Fruit fly (Drosophila melanogaster) whole organism, prepupa: ENCODE results near the gene Drgx.

Experiments
- CG10631 ChIP-seq: fragments of 200-800 bp; sonication (Bioruptor generic); optimal IDR thresholded peaks from 2 replicates; lab custom pipeline; 2016; ENCODE audit warnings: missing biosample characterization, missing genetic modification characterization
- CG10669 ChIP-seq: fragments of 200-800 bp; sonication (Bioruptor generic); optimal IDR thresholded peaks from 3 replicates; lab custom pipeline; 2018; ENCODE audit warnings: missing biosample characterization, mild to moderate bottlenecking, missing genetic modification characterization, moderate library complexity
- CG15336 ChIP-seq: fragments of 200-800 bp; sonication (Bioruptor generic); IDR thresholded peaks from 2 replicates; pipeline ENCODE4 v1.3.6; 2022; ENCODE audit warnings: missing biosample characterization, missing genetic modification characterization
- CG3032 ChIP-seq: fragments of 200-800 bp; optimal IDR thresholded peaks from 2 replicates; lab custom pipeline; 2019; ENCODE audit warnings: missing biosample characterization, mild to moderate bottlenecking, missing genetic modification characterization, moderate library complexity
- CG31627 ChIP-seq: fragments of 200-800 bp; sonication (Bioruptor generic); optimal IDR thresholded peaks from 3 replicates; lab custom pipeline; 2016; ENCODE audit warnings: missing biosample characterization, missing genetic modification characterization
- CG32006 ChIP-seq: fragments of 200-800 bp; sonication (Bioruptor generic); optimal IDR thresholded peaks from 3 replicates; lab custom pipeline; 2017; ENCODE audit warnings: missing biosample characterization, mild to moderate bottlenecking, missing genetic modification characterization
- CG3919 ChIP-seq: fragments of 200-800 bp; sonication (Bioruptor generic); optimal IDR thresholded peaks from 3 replicates; lab custom pipeline; 2016; ENCODE audit warnings: missing biosample characterization, missing genetic modification characterization
- CG4318 ChIP-seq: fragments of 200-800 bp; sonication (Bioruptor generic); optimal IDR thresholded peaks from 3 replicates; lab custom pipeline; 2017; ENCODE audit warnings: missing biosample characterization, mild to moderate bottlenecking, missing genetic modification characterization
- CG6163 ChIP-seq: fragments of 200-800 bp; sonication (Bioruptor generic); IDR thresholded peaks from 3 replicates; pipeline ENCODE4 v1.3.6; 2022; ENCODE audit warnings: missing biosample characterization, missing genetic modification characterization
- CG6276 ChIP-seq: fragments of 200-800 bp; sonication (Bioruptor generic); optimal IDR thresholded peaks from 2 replicates; lab custom pipeline; 2017; ENCODE audit warnings: missing biosample characterization, mild to moderate bottlenecking, missing genetic modification characterization
- CG7368 ChIP-seq: fragments of 200-800 bp; sonication (Bioruptor generic); optimal IDR thresholded peaks from 3 replicates; lab custom pipeline; 2016; ENCODE audit warnings: missing biosample characterization, missing genetic modification characterization
- CG8119 ChIP-seq: fragments of 200-800 bp; sonication (Bioruptor generic); IDR thresholded peaks from 3 replicates; pipeline ENCODE4 v1.3.6; 2022; ENCODE audit warnings: missing biosample characterization, missing genetic modification characterization
- CG8632 ChIP-seq: fragments of 200-800 bp; sonication (Bioruptor generic); optimal IDR thresholded peaks from 3 replicates; lab custom pipeline; 2016; ENCODE audit warnings: missing biosample characterization, missing genetic modification characterization
- CG9139 ChIP-seq: fragments of 200-800 bp; sonication (Bioruptor generic); optimal IDR thresholded peaks from 3 replicates; lab custom pipeline; 2017; ENCODE audit warnings: missing biosample characterization, mild to moderate bottlenecking, missing genetic modification characterization
- Eip78C ChIP-seq: fragments of 200-800 bp; sonication (Bioruptor generic); peaks from one replicate; lab custom pipeline; 2016; ENCODE audit warnings: missing biosample characterization, missing genetic modification characterization
- Eip93F ChIP-seq: fragments of 200-800 bp; sonication (Bioruptor generic); optimal IDR thresholded peaks from 2 replicates; lab custom pipeline; 2016; ENCODE audit warnings: missing biosample characterization, mild to moderate bottlenecking, missing genetic modification characterization
- Ets21C ChIP-seq: fragments of 200-800 bp; sonication (Bioruptor generic); optimal IDR thresholded peaks from 3 replicates; lab custom pipeline; 2016; ENCODE audit warnings: missing biosample characterization, missing genetic modification characterization
- Ets96B ChIP-seq: fragments of 200-800 bp; optimal IDR thresholded peaks from 2 replicates; lab custom pipeline; 2019; ENCODE audit warnings: missing biosample characterization, mild to moderate bottlenecking, missing genetic modification characterization, moderate library complexity
- Gug ChIP-seq: fragments of 200-800 bp; sonication (Bioruptor generic); IDR thresholded peaks from 2 replicates; pipeline ENCODE4 v1.3.6; 2022; ENCODE audit warnings: missing biosample characterization, missing genetic modification characterization
- Hr38 ChIP-seq: sonication (Bioruptor generic); optimal IDR thresholded peaks from 2 replicates; lab custom pipeline; 2016; ENCODE audit warnings: missing biosample characterization, missing genetic modification characterization
- Hr4 ChIP-seq: fragments of 200-800 bp; sonication (Bioruptor generic); optimal IDR thresholded peaks from 3 replicates; lab custom pipeline; 2016; ENCODE audit warnings: missing biosample characterization, missing genetic modification characterization
- Lpt ChIP-seq: fragments of 200-800 bp; sonication (Bioruptor generic); optimal IDR thresholded peaks from 3 replicates; lab custom pipeline; 2016; ENCODE audit warnings: missing biosample characterization, missing genetic modification characterization
- Sox14 ChIP-seq: fragments of 200-800 bp; sonication (Bioruptor generic); optimal IDR thresholded peaks from 3 replicates; lab custom pipeline; 2016; ENCODE audit warnings: missing biosample characterization, missing genetic modification characterization
- acj6 ChIP-seq: fragments of 200-800 bp; sonication (Bioruptor generic); optimal IDR thresholded peaks from 3 replicates; lab custom pipeline; 2016; ENCODE audit warnings: missing biosample characterization, missing genetic modification characterization
- cyc ChIP-seq: fragments of 200-800 bp; sonication (Bioruptor generic); optimal IDR thresholded peaks from 3 replicates; lab custom pipeline; 2016; ENCODE audit warnings: missing biosample characterization, missing genetic modification characterization
- dsx ChIP-seq: fragments of 200-800 bp; optimal IDR thresholded peaks from 3 replicates; lab custom pipeline; 2019; ENCODE audit warnings: missing biosample characterization, mild to moderate bottlenecking, missing genetic modification characterization, moderate library complexity; ENCODE audit not compliant: poor library complexity, severe bottlenecking
- eg ChIP-seq: fragments of 200-800 bp; sonication (Bioruptor generic); IDR thresholded peaks from 3 replicates; pipeline ENCODE4 v1.3.6; 2022; ENCODE audit warnings: missing biosample characterization, missing genetic modification characterization
- esn ChIP-seq: fragments of 200-800 bp; sonication (Bioruptor generic); optimal IDR thresholded peaks from 2 replicates; lab custom pipeline; 2016; ENCODE audit warnings: missing biosample characterization, mild to moderate bottlenecking, missing genetic modification characterization, moderate library complexity
- fd59A ChIP-seq: fragments of 200-800 bp; sonication (Bioruptor generic); optimal IDR thresholded peaks from 2 replicates; lab custom pipeline; 2017; ENCODE audit warnings: missing biosample characterization, mild to moderate bottlenecking, missing genetic modification characterization, missing genetic modification reagents
- fkh ChIP-seq: fragments of 200-800 bp; sonication (Bioruptor generic); optimal IDR thresholded peaks from 3 replicates; lab custom pipeline; 2017; ENCODE audit warnings: missing biosample characterization, mild to moderate bottlenecking, missing genetic modification characterization, moderate library complexity
- net ChIP-seq: fragments of 200-800 bp; sonication (Bioruptor generic); optimal IDR thresholded peaks from 3 replicates; lab custom pipeline; 2016; ENCODE audit warnings: missing biosample characterization, missing genetic modification characterization
- salr ChIP-seq, 2 experiments: fragments of 200-800 bp; sonication (Bioruptor generic); optimal IDR thresholded peaks; 3 replicates each; lab custom pipeline; 2016 to 2018; ENCODE audit warnings: missing biosample characterization in 2 of 2, missing genetic modification characterization in 2 of 2, mild to moderate bottlenecking in 1 of 2
- svp ChIP-seq: fragments of 200-800 bp; sonication (Bioruptor generic); peaks from one replicate; lab custom pipeline; 2016; ENCODE audit warnings: missing biosample characterization, missing genetic modification characterization
- topi ChIP-seq: fragments of 200-800 bp; sonication (Bioruptor generic); optimal IDR thresholded peaks from 3 replicates; lab custom pipeline; 2016; ENCODE audit warnings: missing biosample characterization, missing genetic modification characterization
- vri ChIP-seq: fragments of 200-800 bp; sonication (Bioruptor generic); optimal IDR thresholded peaks from 3 replicates; lab custom pipeline; 2016; ENCODE audit warnings: missing biosample characterization, mild to moderate bottlenecking, missing genetic modification characterization

Drgx gene

dm6 chr2L:3639924-3640323 lies 22.6 kb upstream of the Drgx start (continued):
- no peak for TF ChIP-seq Lpt (GFP tag; lab: Kevin White, UChicago)
- peak; percentile 50 for TF ChIP-seq CG9139 (GFP tag; lab: Kevin White, UChicago)
- TF ChIP-seq salr (GFP tag; optimal IDR thresholded peaks at IDR 0.05; lab: Kevin White, UChicago): no peak
- TF ChIP-seq vri (GFP tag; lab: Kevin White, UChicago): peak; percentile 69
- TF ChIP-seq CG6163 (GFP tag; lab: Robert Waterston, UW): peak; percentile 37; the same call in 1 of the 3 replicates
- TF ChIP-seq Eip78C (GFP tag; lab: Kevin White, UChicago): peak; percentile 66
- TF ChIP-seq fkh (GFP tag; lab: Kevin White, UChicago): peak; percentile 38
- no peak for TF ChIP-seq CG8632
- no peak for TF ChIP-seq CG8119 (GFP tag; lab: Robert Waterston, UW)
- TF ChIP-seq cyc (GFP tag; lab: Kevin White, UChicago): no peak
- TF ChIP-seq acj6 (GFP tag; lab: Kevin White, UChicago): no peak
- TF ChIP-seq Sox14 (GFP tag; lab: Kevin White, UChicago): no peak
- no peak for TF ChIP-seq CG7368
- TF ChIP-seq dsx (GFP tag; lab: Kevin White, UChicago): peak; percentile 55
- TF ChIP-seq Ets96B (tag; lab: Kevin White, UChicago): no peak
- no peak for TF ChIP-seq Hr38
- no peak for TF ChIP-seq CG10669 (GFP tag; lab: Kevin White, UChicago)
- no peak for TF ChIP-seq esn (GFP tag; lab: Kevin White, UChicago)
- TF ChIP-seq, all 60 proteins: peak for 17

- peak; percentile 66 for TF ChIP-seq fkh (GFP tag; lab: Kevin White, UChicago)
- TF ChIP-seq dsx (GFP tag; lab: Kevin White, UChicago): no peak
- no peak for TF ChIP-seq CG7368
Observed at dm6 chr2L:3640952-3641351, 21.6 kb upstream of the Drgx start.

- no peak for TF ChIP-seq Lpt (GFP tag; lab: Kevin White, UChicago)
- TF ChIP-seq svp (GFP tag; lab: Kevin White, UChicago): peak; percentile 89
- TF ChIP-seq Eip93F (GFP tag; lab: Kevin White, UChicago): peak; percentile 31
- no peak for TF ChIP-seq Ets21C (GFP tag; lab: Kevin White, UChicago)
- TF ChIP-seq CG6163 (GFP tag; lab: Robert Waterston, UW): no peak
- peak; percentile 42 for TF ChIP-seq Eip78C (GFP tag; lab: Kevin White, UChicago)
- TF ChIP-seq CG3032 (tag; lab: Kevin White, UChicago): no peak
- no peak for TF ChIP-seq CG4318 (GFP tag; lab: Kevin White, UChicago)
- peak; percentile 84 for TF ChIP-seq vri (GFP tag; lab: Kevin White, UChicago)
Observed at dm6 chr2L:3642148-3642920, 20.2 kb upstream of the Drgx start.

dm6 chr2L:3645339-3645738 lies 17.2 kb upstream of the Drgx start:
- no peak for TF ChIP-seq topi (GFP tag; lab: Kevin White, UChicago)
- no peak for TF ChIP-seq CG10669 (GFP tag; lab: Kevin White, UChicago)
- TF ChIP-seq CG10631: peak; percentile 15
- TF ChIP-seq CG31627 (GFP tag; lab: Kevin White, UChicago): no peak
- TF ChIP-seq Hr4 (GFP tag; lab: Kevin White, UChicago): peak; percentile 14
- peak; percentile 47; the same call in 1 of the 3 replicates for TF ChIP-seq CG6163 (GFP tag; lab: Robert Waterston, UW)
- TF ChIP-seq CG15336 (GFP tag; lab: Robert Waterston, UW): peak; percentile 60
- TF ChIP-seq Gug (GFP tag; lab: Robert Waterston, UW): peak; percentile 56
- TF ChIP-seq Eip78C (GFP tag; lab: Kevin White, UChicago): peak; percentile 36
- peak; percentile 47 for TF ChIP-seq CG32006 (GFP tag; lab: Kevin White, UChicago)
- peak; percentile 34 for TF ChIP-seq CG3919 (GFP tag; lab: Kevin White, UChicago)
- peak; percentile 22; the same call in 1 of the 3 replicates for TF ChIP-seq CG8119 (GFP tag; lab: Robert Waterston, UW)
- TF ChIP-seq CG9139 (GFP tag; lab: Kevin White, UChicago): no peak
- TF ChIP-seq Ets96B (tag; lab: Kevin White, UChicago): no peak
- 0 out of 3 replicates have a peak, but pooled peaks have one; percentile 40 for TF ChIP-seq eg (GFP tag; lab: Robert Waterston, UW)
- peak; percentile 47 for TF ChIP-seq CG6276 (GFP tag; lab: Kevin White, UChicago)
- TF ChIP-seq net (GFP tag; lab: Kevin White, UChicago): peak; percentile 23
- no peak for TF ChIP-seq Hr38
- TF ChIP-seq fd59A (GFP tag; lab: Kevin White, UChicago): no peak
